Worm (Caenorhabditis elegans): ENCODE data around the gene zchc-1A.
A peak's percentile ranks its signal among the peaks of the same experiment; 100 is the strongest.

The zchc-1A gene

ce11 chrX:5154278-5154677, 19.9 kb upstream of the zchc-1A start, which contains the start of gene C31H2.3:
C31H2.3 (minus strand) TSS chrX:5154378.
- TF ChIP-seq nhr-90 (tag; optimal IDR thresholded peaks at IDR 0.05) (no peak), F23B12.7 (tag; optimal IDR thresholded peaks at IDR 0.05; ENCODE audit: insufficient read depth) (no peak), F57A8.1 (GFP tag; optimal IDR thresholded peaks at IDR 0.05) (no peak), chd-7 (tag; optimal IDR thresholded peaks at IDR 0.05) (no peak), rcor-1 (GFP tag; IDR thresholded peaks at IDR 0.05) (no peak), attf-5 (GFP tag; optimal IDR thresholded peaks at IDR 0.05) (no peak), madf-8 (GFP tag; conservative IDR thresholded peaks at IDR 0.05) (no peak), pbrm-1 (GFP tag; IDR thresholded peaks at IDR 0.05) (no peak), repo-1 (tag; optimal IDR thresholded peaks at IDR 0.05) (no peak), ets-4 (GFP tag; optimal IDR thresholded peaks at IDR 0.05) (no peak)

DNA sequence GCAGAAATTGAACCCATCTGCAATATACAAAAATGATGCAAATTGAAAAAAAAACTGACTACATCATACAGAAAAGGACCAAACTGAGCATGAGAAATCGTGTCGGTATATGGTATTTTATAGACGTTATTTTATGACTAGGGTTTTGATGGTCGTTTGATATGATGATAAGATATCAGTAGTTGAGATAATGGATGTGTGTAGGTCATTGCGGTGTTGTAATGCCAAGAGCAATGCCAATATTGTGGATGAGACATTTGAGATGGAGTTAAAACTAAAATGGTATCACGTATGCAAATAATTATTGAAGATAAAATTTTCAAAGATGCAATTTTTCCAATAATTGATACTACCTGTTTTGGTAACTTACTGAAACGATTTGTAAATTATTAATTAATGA, 14.5 kb upstream of the zchc-1A start, which contains the start of gene C31H2.4:
TSS of gene C31H2.4 (minus strand) at position 19 of the 400 bp plus-strand sequence.
- peak; percentile 7 for TF ChIP-seq nhr-80 (tag; optimal IDR thresholded peaks at IDR 0.05)
- TF ChIP-seq D2030.7 (GFP tag; IDR thresholded peaks at IDR 0.05), result no peak

DNA sequence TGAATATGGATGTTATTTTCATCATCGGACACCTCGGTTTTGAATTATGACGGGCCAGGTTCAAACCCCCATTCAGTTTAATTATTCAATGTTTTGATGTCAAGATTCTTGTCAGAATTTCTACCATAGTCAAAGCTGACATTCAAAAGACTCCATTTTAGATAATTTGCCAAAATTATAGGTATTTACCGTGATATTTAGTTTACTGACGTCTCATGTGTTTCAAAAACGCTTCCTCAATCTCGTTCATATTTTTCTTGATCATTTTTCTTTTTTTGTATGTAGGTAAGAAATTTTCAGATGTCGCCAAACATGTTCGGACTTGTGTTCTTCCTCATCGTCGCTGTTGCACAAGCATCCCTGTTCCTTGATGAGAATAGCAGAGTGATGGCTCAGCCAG, 11.4 kb upstream of the zchc-1A start, which contains the start of gene EGAP5.1:
TSS of gene EGAP5.1 (plus strand) at position 301 of the 400 bp plus-strand sequence.
- TF ChIP-seq Y56A3A.18 (GFP tag; IDR thresholded peaks at IDR 0.05), result no peak
- no peak for TF ChIP-seq C06A6.2 (GFP tag; conservative IDR thresholded peaks at IDR 0.05)
- no peak for TF ChIP-seq B0336.3 (GFP tag; IDR thresholded peaks at IDR 0.05)
- TF ChIP-seq B0261.1 (tag; optimal IDR thresholded peaks at IDR 0.05), result no peak
- TF ChIP-seq nhr-179 (tag; optimal IDR thresholded peaks at IDR 0.05), result no peak
- TF ChIP-seq sea-2 (GFP tag; IDR thresholded peaks at IDR 0.05), result no peak
- TF ChIP-seq F49E8.2 (tag; optimal IDR thresholded peaks at IDR 0.05; ENCODE audit: insufficient read depth), result no peak
- no peak for TF ChIP-seq unc-62 (GFP tag; optimal IDR thresholded peaks at IDR 0.05)
- no peak for TF ChIP-seq mel-28 (tag; optimal IDR thresholded peaks at IDR 0.05; ENCODE audit: borderline replicate concordance)

DNA sequence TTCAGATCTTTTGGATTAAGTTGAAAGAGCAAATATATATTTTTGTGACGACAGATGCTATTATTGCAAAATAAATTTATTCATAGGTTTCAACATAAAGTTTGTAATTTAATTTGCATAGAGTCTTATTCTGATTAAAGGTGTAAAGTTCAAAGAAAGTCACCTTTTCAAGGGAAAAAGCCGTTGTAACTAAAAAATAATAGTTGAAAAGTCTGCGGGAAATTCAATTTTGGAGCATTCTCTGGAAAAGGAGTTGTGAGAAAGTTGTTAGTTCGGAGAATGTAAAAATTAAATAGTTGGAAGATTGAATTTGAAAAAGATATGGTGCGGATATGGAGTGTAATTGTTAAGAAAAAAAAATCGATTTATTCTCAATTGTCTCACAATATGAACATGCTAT, 10.1 kb upstream of the zchc-1A start:
- TF ChIP-seq lir-1 (GFP tag; conservative IDR thresholded peaks at IDR 0.05) (no peak), hrde-1 (tag; optimal IDR thresholded peaks at IDR 0.05; ENCODE audit: borderline replicate concordance) (no peak), cebp-2 (GFP tag; IDR thresholded peaks at IDR 0.05) (no peak), ceh-27 (GFP tag; optimal IDR thresholded peaks at IDR 0.05) (no peak), egrh-3 (GFP tag; IDR thresholded peaks at IDR 0.05) (no peak), lag-1 (GFP tag; IDR thresholded peaks at IDR 0.05) (no peak), ztf-28 (GFP tag; IDR thresholded peaks at IDR 0.05) (no peak), mel-28 (tag; optimal IDR thresholded peaks at IDR 0.05; ENCODE audit: borderline replicate concordance) (no peak), Y95B8A.8 (GFP tag; IDR thresholded peaks at IDR 0.05) (no peak), bed-1 (GFP tag; IDR thresholded peaks at IDR 0.05) (no peak), F22D6.2 (tag; optimal IDR thresholded peaks at IDR 0.05) (no peak)

ce11 chrX:5165037-5165436, 9.1 kb upstream of the zchc-1A start, which contains the start of gene mans-3:
mans-3 (plus strand) TSS chrX:5165395.
- peak; percentile 97 for TF ChIP-seq ztf-18 (tag; optimal IDR thresholded peaks at IDR 0.05)
- TF ChIP-seq ceh-79 (tag; optimal IDR thresholded peaks at IDR 0.05), result no peak
- TF ChIP-seq lin-40 (tag; optimal IDR thresholded peaks at IDR 0.05), result peak; percentile 94
- no peak for TF ChIP-seq aptf-2 (GFP tag; conservative IDR thresholded peaks at IDR 0.05)
- TF ChIP-seq C06A6.2 (GFP tag; conservative IDR thresholded peaks at IDR 0.05), result peak; percentile 64
- no peak for TF ChIP-seq unc-130 (GFP tag; optimal IDR thresholded peaks at IDR 0.05)
- TF ChIP-seq nhr-80 (tag; optimal IDR thresholded peaks at IDR 0.05), result peak; percentile 95
- no peak; the same call in 1 of the 2 replicates for TF ChIP-seq dox-1 (GFP tag; IDR thresholded peaks at IDR 0.05)
- peak; percentile 98 for TF ChIP-seq let-607 (tag; optimal IDR thresholded peaks at IDR 0.05)
- peak; percentile 49 for TF ChIP-seq hmg-1.2 (GFP tag; IDR thresholded peaks at IDR 0.05)
- TF ChIP-seq ZK185.1 (tag; optimal IDR thresholded peaks at IDR 0.05; ENCODE audit: poor library complexity, severe bottlenecking), result peak; percentile 73
- peak; percentile 75; the same call in 1 of the 2 replicates for TF ChIP-seq nfyb-1 (GFP tag; IDR thresholded peaks at IDR 0.05)
- TF ChIP-seq K11D2.4 (GFP tag; IDR thresholded peaks at IDR 0.05), result peak; percentile 85
- TF ChIP-seq unc-62 (GFP tag; optimal IDR thresholded peaks at IDR 0.05), result peak; percentile 61
- TF ChIP-seq madf-10 (tag; optimal IDR thresholded peaks at IDR 0.05), result peak; percentile 85

Data from whole organism, young adult.